Fruit fly (Drosophila melanogaster): ENCODE results near the gene CG12229.
A peak's percentile ranks its signal among the peaks of the same experiment; 100 is the strongest.

CG12229 gene

dm6 chr3L:17485280-17485792, 49.1 kb upstream of the CG12229 start (continued):
- peak; percentile 42; the same call in 2 of the 3 replicates for TF ChIP-seq Optix (GFP tag; IDR thresholded peaks at IDR 0.05)
- peak; percentile 80 for TF ChIP-seq CG9727 (GFP tag; optimal IDR thresholded peaks at IDR 0.05)
- TF ChIP-seq CG1832 (GFP tag; optimal IDR thresholded peaks at IDR 0.05) = no peak
- TF ChIP-seq CG11695 (GFP tag; IDR thresholded peaks at IDR 0.05) = 0 out of 3 replicates have a peak, but pooled peaks have one; percentile 49
- peak; percentile 67 for TF ChIP-seq CG4854 (GFP tag; optimal IDR thresholded peaks at IDR 0.05)
- no peak for TF ChIP-seq Adf1 (GFP tag; IDR thresholded peaks at IDR 0.05)
- TF ChIP-seq sd (tag; optimal IDR thresholded peaks at IDR 0.05) = peak; percentile 32
- no peak for TF ChIP-seq CG15269 (tag; optimal IDR thresholded peaks at IDR 0.05)
- TF ChIP-seq CG10462 (GFP tag; optimal IDR thresholded peaks at IDR 0.05) = peak; percentile 67
- TF ChIP-seq NFAT (GFP tag; IDR thresholded peaks at IDR 0.05) = no peak
- TF ChIP-seq CG43689 (GFP tag; IDR thresholded peaks at IDR 0.05) = no peak
- peak; percentile 71 for TF ChIP-seq run (tag; optimal IDR thresholded peaks at IDR 0.05)
- no peak for TF ChIP-seq jing (GFP tag; optimal IDR thresholded peaks at IDR 0.05)
- peak; percentile 40; the same call in 1 of the 2 replicates for TF ChIP-seq Drgx (GFP tag; IDR thresholded peaks at IDR 0.05)
- peak; percentile 41 for TF ChIP-seq CG9817 (tag; optimal IDR thresholded peaks at IDR 0.05)
- peak; percentile 92 for TF ChIP-seq CG6254 (GFP tag; optimal IDR thresholded peaks at IDR 0.05)
- peak; percentile 83 for TF ChIP-seq CG12299 (tag; optimal IDR thresholded peaks at IDR 0.05)
- TF ChIP-seq ewg (GFP tag; optimal IDR thresholded peaks at IDR 0.05) = peak; percentile 68
- TF ChIP-seq Hr51 (GFP tag; optimal IDR thresholded peaks at IDR 0.05) = peak; percentile 7 to 48
- no peak for TF ChIP-seq vfl (GFP tag; optimal IDR thresholded peaks at IDR 0.05)
- peak; percentile 85 for TF ChIP-seq CG8359 (GFP tag; optimal IDR thresholded peaks at IDR 0.05; ENCODE audit: borderline replicate concordance)
- TF ChIP-seq aop (GFP tag; IDR thresholded peaks at IDR 0.05) = no peak
- peak; percentile 22 for TF ChIP-seq disco-r (GFP tag; optimal IDR thresholded peaks at IDR 0.05)
- no peak for TF ChIP-seq emc (GFP tag; optimal IDR thresholded peaks at IDR 0.05)
- TF ChIP-seq z (GFP tag; IDR thresholded peaks at IDR 0.05) = peak; percentile 70
- peak; percentile 2 for TF ChIP-seq Meics (GFP tag; optimal IDR thresholded peaks at IDR 0.05)
- TF ChIP-seq bigmax (GFP tag; optimal IDR thresholded peaks at IDR 0.05) = peak; percentile 63
- peak; percentile 73 for TF ChIP-seq YL-1 (GFP tag; optimal IDR thresholded peaks at IDR 0.05)
- no peak for TF ChIP-seq pan (optimal IDR thresholded peaks at IDR 0.05)
- TF ChIP-seq pan (GFP tag; optimal IDR thresholded peaks at IDR 0.05 in 1 of 2, IDR thresholded peaks at IDR 0.05 in 1 of 2) = peak in 1 of 2 experiments; percentile 26
- no peak for TF ChIP-seq pho (GFP tag; optimal IDR thresholded peaks at IDR 0.05)
- TF ChIP-seq CG17829 (tag; optimal IDR thresholded peaks at IDR 0.05) = peak; percentile 78
- no peak for TF ChIP-seq CG13624 (GFP tag; optimal IDR thresholded peaks at IDR 0.05)
- peak; percentile 45 for TF ChIP-seq CG6854 (GFP tag; optimal IDR thresholded peaks at IDR 0.05)
- no peak for TF ChIP-seq dati (GFP tag; IDR thresholded peaks at IDR 0.05)
- TF ChIP-seq usp (GFP tag; optimal IDR thresholded peaks at IDR 0.05) = no peak
- no peak for TF ChIP-seq CG6175 (GFP tag; IDR thresholded peaks at IDR 0.05)
- TF ChIP-seq zf30C (GFP tag; optimal IDR thresholded peaks at IDR 0.05) = no peak
- no peak for TF ChIP-seq dysf (GFP tag; IDR thresholded peaks at IDR 0.05)

- TF ChIP-seq Pdp1 (GFP tag; optimal IDR thresholded peaks at IDR 0.05) (peak in 1 of 2 experiments; percentile 50), CG17328 (GFP tag; IDR thresholded peaks at IDR 0.05) (no peak)
Measured at dm6 chr3L:17478826-17479225, 42.6 kb upstream of the CG12229 start, which contains the start of the genes CG13733 and qjt. TSS of gene CG13733 (minus strand) at chr3L:17478926. TSS of gene qjt (plus strand) at chr3L:17479096.
